Fruit fly (Drosophila melanogaster) whole organism, prepupa: ENCODE results near the gene Mdh2.

Experiments used
- Blimp-1 ChIP-seq: fragments of 200-800 bp; sonication (Bioruptor generic); optimal IDR thresholded peaks from 3 replicates; lab custom pipeline; 2017; ENCODE audit warnings: missing biosample characterization, missing genetic modification characterization, mild to moderate bottlenecking, moderate library complexity, missing genetic modification reagents
- CG10631 ChIP-seq: fragments of 200-800 bp; sonication (Bioruptor generic); optimal IDR thresholded peaks from 2 replicates; lab custom pipeline; 2016; ENCODE audit warnings: missing biosample characterization, missing genetic modification characterization
- CG10669 ChIP-seq: fragments of 200-800 bp; sonication (Bioruptor generic); optimal IDR thresholded peaks from 3 replicates; lab custom pipeline; 2018; ENCODE audit warnings: missing biosample characterization, mild to moderate bottlenecking, missing genetic modification characterization, moderate library complexity
- CG11902 ChIP-seq: fragments of 200-800 bp; sonication (Bioruptor generic); optimal IDR thresholded peaks from 3 replicates; lab custom pipeline; 2016; ENCODE audit warnings: missing biosample characterization, missing genetic modification characterization
- CG1621 ChIP-seq: fragments of 200-800 bp; sonication (Bioruptor generic); optimal IDR thresholded peaks from 3 replicates; lab custom pipeline; 2018; ENCODE audit warnings: missing biosample characterization, mild to moderate bottlenecking, missing genetic modification characterization
- CG16779 ChIP-seq: fragments of 200-800 bp; sonication (Bioruptor generic); optimal IDR thresholded peaks from 3 replicates; lab custom pipeline; 2017; ENCODE audit warnings: missing biosample characterization, mild to moderate bottlenecking, missing genetic modification characterization
- CG31627 ChIP-seq: fragments of 200-800 bp; sonication (Bioruptor generic); optimal IDR thresholded peaks from 3 replicates; lab custom pipeline; 2016; ENCODE audit warnings: missing biosample characterization, missing genetic modification characterization
- CG34406 ChIP-seq: fragments of 200-800 bp; sonication (Bioruptor generic); optimal IDR thresholded peaks from 3 replicates; lab custom pipeline; 2016; ENCODE audit warnings: missing biosample characterization, missing genetic modification characterization
- CG3919 ChIP-seq: fragments of 200-800 bp; sonication (Bioruptor generic); optimal IDR thresholded peaks from 3 replicates; lab custom pipeline; 2016; ENCODE audit warnings: missing biosample characterization, missing genetic modification characterization
- CG6276 ChIP-seq: fragments of 200-800 bp; sonication (Bioruptor generic); optimal IDR thresholded peaks from 2 replicates; lab custom pipeline; 2017; ENCODE audit warnings: missing biosample characterization, mild to moderate bottlenecking, missing genetic modification characterization
- CG6792 ChIP-seq: fragments of 200-800 bp; sonication (Bioruptor generic); optimal IDR thresholded peaks from 3 replicates; lab custom pipeline; 2016; ENCODE audit warnings: missing biosample characterization, missing genetic modification characterization
- CG6854 ChIP-seq: fragments of 200-800 bp; sonication (Bioruptor generic); optimal IDR thresholded peaks from 2 replicates; lab custom pipeline; 2017; ENCODE audit warnings: missing biosample characterization, mild to moderate bottlenecking, missing genetic modification characterization
- CG7368 ChIP-seq: fragments of 200-800 bp; sonication (Bioruptor generic); optimal IDR thresholded peaks from 3 replicates; lab custom pipeline; 2016; ENCODE audit warnings: missing biosample characterization, missing genetic modification characterization
- CG8119 ChIP-seq: fragments of 200-800 bp; sonication (Bioruptor generic); IDR thresholded peaks from 3 replicates; pipeline ENCODE4 v1.3.6; 2022; ENCODE audit warnings: missing biosample characterization, missing genetic modification characterization
- CG8632 ChIP-seq: fragments of 200-800 bp; sonication (Bioruptor generic); optimal IDR thresholded peaks from 3 replicates; lab custom pipeline; 2016; ENCODE audit warnings: missing biosample characterization, missing genetic modification characterization
- Eip75B ChIP-seq: fragments of 200-800 bp; sonication (Bioruptor generic); optimal IDR thresholded peaks from 3 replicates; lab custom pipeline; 2016; ENCODE audit warnings: missing biosample characterization, missing genetic modification characterization
- Eip78C ChIP-seq: fragments of 200-800 bp; sonication (Bioruptor generic); peaks from one replicate; lab custom pipeline; 2016; ENCODE audit warnings: missing biosample characterization, missing genetic modification characterization
- Eip93F ChIP-seq: fragments of 200-800 bp; sonication (Bioruptor generic); optimal IDR thresholded peaks from 2 replicates; lab custom pipeline; 2016; ENCODE audit warnings: missing biosample characterization, mild to moderate bottlenecking, missing genetic modification characterization
- Ets21C ChIP-seq: fragments of 200-800 bp; sonication (Bioruptor generic); optimal IDR thresholded peaks from 3 replicates; lab custom pipeline; 2016; ENCODE audit warnings: missing biosample characterization, missing genetic modification characterization
- Gug ChIP-seq: fragments of 200-800 bp; sonication (Bioruptor generic); IDR thresholded peaks from 2 replicates; pipeline ENCODE4 v1.3.6; 2022; ENCODE audit warnings: missing biosample characterization, missing genetic modification characterization
- Hr39 ChIP-seq: fragments of 200-800 bp; sonication (Bioruptor generic); optimal IDR thresholded peaks from 2 replicates; lab custom pipeline; 2016; ENCODE audit warnings: missing biosample characterization, missing genetic modification characterization
- Hr4 ChIP-seq: fragments of 200-800 bp; sonication (Bioruptor generic); optimal IDR thresholded peaks from 3 replicates; lab custom pipeline; 2016; ENCODE audit warnings: missing biosample characterization, missing genetic modification characterization
- Sox102F ChIP-seq: fragments of 200-800 bp; sonication (Bioruptor generic); optimal IDR thresholded peaks from 2 replicates; lab custom pipeline; 2016; ENCODE audit warnings: missing biosample characterization, mild to moderate bottlenecking, missing genetic modification characterization
- Sox14 ChIP-seq: fragments of 200-800 bp; sonication (Bioruptor generic); optimal IDR thresholded peaks from 3 replicates; lab custom pipeline; 2016; ENCODE audit warnings: missing biosample characterization, missing genetic modification characterization
- dac ChIP-seq: fragments of 200-800 bp; sonication (Bioruptor generic); optimal IDR thresholded peaks from 2 replicates; lab custom pipeline; 2017; ENCODE audit warnings: missing biosample characterization, mild to moderate bottlenecking, missing genetic modification characterization
- dsx ChIP-seq: fragments of 200-800 bp; optimal IDR thresholded peaks from 3 replicates; lab custom pipeline; 2019; ENCODE audit warnings: missing biosample characterization, mild to moderate bottlenecking, missing genetic modification characterization, moderate library complexity; ENCODE audit not compliant: poor library complexity, severe bottlenecking
- eg ChIP-seq: fragments of 200-800 bp; sonication (Bioruptor generic); IDR thresholded peaks from 3 replicates; pipeline ENCODE4 v1.3.6; 2022; ENCODE audit warnings: missing biosample characterization, missing genetic modification characterization
- esn ChIP-seq: fragments of 200-800 bp; sonication (Bioruptor generic); optimal IDR thresholded peaks from 2 replicates; lab custom pipeline; 2016; ENCODE audit warnings: missing biosample characterization, mild to moderate bottlenecking, missing genetic modification characterization, moderate library complexity
- fd59A ChIP-seq: fragments of 200-800 bp; sonication (Bioruptor generic); optimal IDR thresholded peaks from 2 replicates; lab custom pipeline; 2017; ENCODE audit warnings: missing biosample characterization, mild to moderate bottlenecking, missing genetic modification characterization, missing genetic modification reagents
- fd85E ChIP-seq: fragments of 200-800 bp; sonication (Bioruptor generic); optimal IDR thresholded peaks from 3 replicates; lab custom pipeline; 2016; ENCODE audit warnings: missing biosample characterization, missing genetic modification characterization
- net ChIP-seq: fragments of 200-800 bp; sonication (Bioruptor generic); optimal IDR thresholded peaks from 3 replicates; lab custom pipeline; 2016; ENCODE audit warnings: missing biosample characterization, missing genetic modification characterization
- pdm3 ChIP-seq: fragments of 200-800 bp; sonication (Bioruptor generic); optimal IDR thresholded peaks from 3 replicates; lab custom pipeline; 2016; ENCODE audit warnings: missing biosample characterization, missing genetic modification characterization
- salr ChIP-seq, 2 experiments: fragments of 200-800 bp; sonication (Bioruptor generic); optimal IDR thresholded peaks; 3 replicates each; lab custom pipeline; 2016 to 2018; ENCODE audit warnings: missing biosample characterization in 2 of 2, missing genetic modification characterization in 2 of 2, mild to moderate bottlenecking in 1 of 2
- spab ChIP-seq: fragments of 200-800 bp; sonication (Bioruptor generic); optimal IDR thresholded peaks from 2 replicates; lab custom pipeline; 2017; ENCODE audit warnings: missing biosample characterization, mild to moderate bottlenecking, missing genetic modification characterization, missing genetic modification reagents
- ss ChIP-seq, 2 experiments: fragments of 200-800 bp; sonication (Bioruptor generic); optimal IDR thresholded peaks; 2 replicates in 1 of 2; 3 replicates in 1 of 2; lab custom pipeline; 2017 to 2018; ENCODE audit warnings: mild to moderate bottlenecking in 2 of 2, missing biosample characterization in 2 of 2, missing genetic modification characterization in 2 of 2, moderate library complexity in 1 of 2
- topi ChIP-seq: fragments of 200-800 bp; sonication (Bioruptor generic); optimal IDR thresholded peaks from 3 replicates; lab custom pipeline; 2016; ENCODE audit warnings: missing biosample characterization, missing genetic modification characterization

The Mdh2 gene

DNA sequence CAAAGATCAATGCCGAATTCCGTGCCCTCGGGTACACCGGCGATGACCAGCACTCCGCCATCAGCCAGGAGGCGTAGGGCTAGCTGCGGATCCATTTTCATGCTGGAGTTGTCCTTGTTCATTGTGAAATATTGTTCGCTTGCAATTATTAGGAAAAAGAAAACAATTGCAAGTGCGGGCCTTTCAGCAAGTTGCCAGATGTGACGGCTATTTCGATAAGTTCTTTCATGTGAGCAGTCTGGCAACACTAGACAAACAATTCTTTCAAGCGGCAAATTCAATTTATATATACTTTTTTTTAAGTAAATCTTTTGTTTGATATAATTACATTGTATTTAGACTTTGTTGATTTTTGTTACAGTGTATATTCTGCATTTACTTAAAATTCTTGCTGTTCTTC, 26.4 kb downstream of the Mdh2 start, which contains the start of gene CG12320:
Gene CG12320, minus strand, starts transcription at position 157 of the 400 bp plus-strand sequence.
- TF ChIP-seq CG16779 (tag; lab: Kevin White, UChicago) (no peak), CG1621 (tag; lab: Kevin White, UChicago) (peak; percentile 49), esn (GFP tag; lab: Kevin White, UChicago) (peak; percentile 6), Sox14 (GFP tag; lab: Kevin White, UChicago) (peak; percentile 52)

dm6 chr3R:18255281-18255680, 29.1 kb downstream of the Mdh2 start, which contains the start of the genes Ada2a, Polr2D, Tgs1 and moi:
Gene Ada2a, minus strand, starts transcription at chr3R:18255487.
Gene Polr2D, minus strand, starts transcription at chr3R:18255487.
Gene Tgs1, plus strand, starts transcription at chr3R:18255530.
Gene moi, plus strand, starts transcription at chr3R:18255530.
- TF ChIP-seq CG1621 (tag; lab: Kevin White, UChicago) (peak; percentile 82), CG8119 (GFP tag; lab: Robert Waterston, UW) (no peak)

DNA sequence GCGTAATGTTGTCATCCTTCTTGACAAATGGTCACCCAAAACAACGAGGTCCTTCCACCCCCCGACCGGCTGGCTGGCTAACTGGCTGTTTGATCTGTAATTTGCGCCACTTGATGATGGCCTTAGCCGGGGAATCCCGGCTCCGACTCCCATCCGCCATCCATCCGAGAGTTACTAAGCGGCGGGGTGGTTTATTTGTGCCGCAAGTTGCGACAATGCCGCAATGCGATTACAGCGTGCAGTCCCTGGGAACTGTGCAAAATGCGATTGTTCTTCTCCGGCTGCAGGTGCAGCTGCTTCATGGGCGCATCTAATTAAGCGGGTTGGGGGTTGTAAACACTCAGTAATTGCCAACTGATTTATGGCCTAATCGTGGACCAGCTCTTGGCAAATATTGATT, 33.8 kb downstream of the Mdh2 start:
- TF ChIP-seq CG11902 (no peak), fd85E (GFP tag; lab: Kevin White, UChicago) (no peak), CG31627 (GFP tag; lab: Kevin White, UChicago) (no peak), topi (GFP tag; lab: Kevin White, UChicago) (no peak)

DNA sequence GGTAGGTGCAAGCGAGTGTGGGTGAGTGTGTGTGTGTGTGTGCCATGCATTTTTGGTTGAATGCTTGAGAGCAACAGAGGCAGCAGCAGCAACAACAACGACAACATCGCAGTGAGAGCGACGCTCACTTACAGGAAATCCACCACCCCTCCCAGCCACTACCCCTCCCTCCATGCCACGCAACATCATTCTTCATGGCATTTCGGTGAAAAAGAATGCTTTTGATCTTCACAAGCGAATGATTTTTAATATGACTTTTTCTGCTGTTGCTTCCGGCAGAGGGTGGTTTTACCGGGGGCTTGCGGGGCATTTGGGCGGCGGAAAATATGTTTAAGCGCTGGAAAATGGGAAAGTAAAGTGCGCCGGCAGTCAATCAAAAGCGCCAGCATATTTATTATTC, 35.4 kb downstream of the Mdh2 start:
- TF ChIP-seq ss (GFP tag; optimal IDR thresholded peaks at IDR 0.05; lab: Kevin White, UChicago) (no peak), CG11902 (no peak), spab (GFP tag; lab: Kevin White, UChicago) (no peak), CG34406 (GFP tag; lab: Kevin White, UChicago) (no peak), CG6792 (GFP tag; lab: Kevin White, UChicago) (no peak), dac (GFP tag; lab: Kevin White, UChicago) (no peak), Eip93F (GFP tag; lab: Kevin White, UChicago) (no peak), Blimp-1 (GFP tag; lab: Kevin White, UChicago) (no peak), CG10669 (GFP tag; lab: Kevin White, UChicago) (no peak), topi (GFP tag; lab: Kevin White, UChicago) (no peak), net (GFP tag; lab: Kevin White, UChicago) (no peak)

dm6 chr3R:18265275-18265674, 39.1 kb downstream of the Mdh2 start:
- TF ChIP-seq Eip78C = no peak
- no peak for TF ChIP-seq CG31627 (GFP tag; lab: Kevin White, UChicago)
- no peak for TF ChIP-seq net (GFP tag; lab: Kevin White, UChicago)

- TF ChIP-seq CG8632 = no peak
- TF ChIP-seq CG3919 (GFP tag; lab: Kevin White, UChicago) = no peak
- TF ChIP-seq CG1621 (tag; lab: Kevin White, UChicago) = no peak
- no peak for TF ChIP-seq CG6276 (GFP tag; lab: Kevin White, UChicago)
- no peak for TF ChIP-seq net (GFP tag; lab: Kevin White, UChicago)
- TF ChIP-seq Gug (GFP tag; lab: Robert Waterston, UW) = no peak
- TF ChIP-seq Blimp-1 (GFP tag; lab: Kevin White, UChicago) = no peak
- TF ChIP-seq dsx (GFP tag; lab: Kevin White, UChicago) = no peak
- TF ChIP-seq CG10631 (GFP tag; lab: Kevin White, UChicago) = no peak
- no peak for TF ChIP-seq pdm3 (GFP tag; lab: Kevin White, UChicago)
- TF ChIP-seq Hr4 (GFP tag; lab: Kevin White, UChicago) = no peak
These were observed 40.5 kb downstream of the Mdh2 start for dm6 chr3R:18266665-18267064.

DNA sequence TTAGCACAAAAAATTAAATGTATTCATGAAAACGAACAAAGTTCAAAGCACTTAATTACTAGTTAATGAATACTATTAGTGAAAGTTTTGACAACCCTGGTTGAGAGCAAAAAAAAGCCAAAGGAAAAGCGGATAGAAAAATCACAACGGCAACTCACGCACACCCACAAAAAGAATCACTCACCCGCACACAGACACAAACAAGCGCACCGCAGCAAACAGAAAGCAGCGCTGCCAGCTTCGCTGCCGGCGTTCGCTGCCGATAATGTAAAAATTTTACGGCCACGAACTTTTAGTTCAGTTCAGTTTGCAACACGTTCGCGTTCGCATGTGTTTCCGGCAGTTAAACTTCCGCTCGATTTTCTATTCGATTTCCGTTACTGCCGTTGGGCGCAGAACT, 41.3 kb downstream of the Mdh2 start, which contains the start of gene CG18599:
Gene CG18599, plus strand, starts transcription at position 301 of the 400 bp plus-strand sequence.
- no peak for TF ChIP-seq Eip75B
- TF ChIP-seq Ets21C (GFP tag; lab: Kevin White, UChicago) = no peak
- TF ChIP-seq fd59A (GFP tag; lab: Kevin White, UChicago) = no peak
- TF ChIP-seq Sox14 (GFP tag; lab: Kevin White, UChicago) = no peak
- TF ChIP-seq fd85E (GFP tag; lab: Kevin White, UChicago) = no peak
- TF ChIP-seq Hr39 (GFP tag; lab: Kevin White, UChicago) = no peak
- no peak for TF ChIP-seq CG6854 (GFP tag; lab: Kevin White, UChicago)
- TF ChIP-seq Sox102F = no peak
- TF ChIP-seq Gug (GFP tag; lab: Robert Waterston, UW) = no peak
- TF ChIP-seq dac (GFP tag; lab: Kevin White, UChicago) = no peak
- TF ChIP-seq salr (GFP tag; optimal IDR thresholded peaks at IDR 0.05; lab: Kevin White, UChicago) = no peak
- no peak for TF ChIP-seq CG31627 (GFP tag; lab: Kevin White, UChicago)
- TF ChIP-seq CG7368 (GFP tag; lab: Kevin White, UChicago) = no peak
- no peak for TF ChIP-seq CG10631 (GFP tag; lab: Kevin White, UChicago)
- TF ChIP-seq ss (GFP tag; optimal IDR thresholded peaks at IDR 0.05; lab: Kevin White, UChicago) = no peak
- TF ChIP-seq eg (GFP tag; lab: Robert Waterston, UW) = no peak
